Worm (Caenorhabditis elegans) whole organism, L1 larva: ENCODE measurements around the gene E02H1.6.
A peak's percentile ranks its signal among the peaks of the same experiment; 100 is the strongest.

Experiments used
- C04F5.9 ChIP-seq: sonication (generic microtip); optimal IDR thresholded peaks from 2 replicates; lab custom pipeline; 2016; ENCODE audit warnings: missing genetic modification characterization, missing compliant biosample characterization
- F16B12.6 ChIP-seq: fragments of 150-350 bp; optimal IDR thresholded peaks from 2 replicates; lab custom pipeline; 2014; ENCODE audit warnings: missing biosample characterization, missing genetic modification characterization
- ceh-63 ChIP-seq: fragments of 200-800 bp; sonication (Bioruptor generic); optimal IDR thresholded peaks from 2 replicates; lab custom pipeline; 2018; ENCODE audit warnings: mild to moderate bottlenecking, missing genetic modification characterization, missing compliant biosample characterization
- ceh-88 ChIP-seq: fragments of 200-800 bp; sonication (Bioruptor generic); IDR thresholded peaks from 2 replicates; pipeline ENCODE4 v1.3.6; 2022; ENCODE audit warnings: missing genetic modification characterization, missing compliant biosample characterization
- dpl-1 ChIP-seq, 3 experiments: fragments of 150-350 bp in 2 of 3; sonication (generic microtip) in 1 of 3; optimal IDR thresholded peaks; 2 replicates each; lab custom pipeline; 2014 to 2017; ENCODE audit warnings: missing biosample characterization in 3 of 3, missing genetic modification characterization in 3 of 3, missing genetic modification reagents in 3 of 3
- efl-1 ChIP-seq, 4 experiments: fragments of 150-350 bp; optimal IDR thresholded peaks in 3 of 4; peaks in 1 of 4; 1 replicate in 1 of 4; 2 replicates in 3 of 4; lab custom pipeline; 2014; ENCODE audit warnings: missing biosample characterization in 2 of 4, missing genetic modification characterization in 2 of 4, missing genetic modification reagents in 2 of 4
- elt-2 ChIP-seq: sonication (generic microtip); optimal IDR thresholded peaks from 2 replicates; lab custom pipeline; 2016; ENCODE audit warnings: missing genetic modification characterization, mild to moderate bottlenecking, inconsistent platforms, missing compliant biosample characterization, missing genetic modification reagents
- ets-5 ChIP-seq: fragments of 200-800 bp; sonication (Bioruptor generic); IDR thresholded peaks from 2 replicates; pipeline ENCODE4 v1.3.6; 2022; ENCODE audit warnings: missing genetic modification characterization, missing compliant biosample characterization
- fkh-4 ChIP-seq: sonication (generic microtip); optimal IDR thresholded peaks from 2 replicates; lab custom pipeline; 2016; ENCODE audit warnings: missing compliant biosample characterization, missing genetic modification characterization, borderline replicate concordance
- fkh-8 ChIP-seq: sonication (generic microtip); optimal IDR thresholded peaks from 2 replicates; lab custom pipeline; 2016; ENCODE audit warnings: mild to moderate bottlenecking, missing genetic modification characterization, missing compliant biosample characterization
- fos-1 ChIP-seq: fragments of 150-350 bp; optimal IDR thresholded peaks from 2 replicates; lab custom pipeline; 2014; ENCODE audit warnings: missing biosample characterization, missing genetic modification characterization
- grh-1 ChIP-seq: fragments of 200-800 bp; sonication (Bioruptor generic); IDR thresholded peaks from 2 replicates; pipeline ENCODE4 v1.3.6; 2022; ENCODE audit warnings: missing genetic modification reagents, missing genetic modification characterization, missing compliant biosample characterization
- hlh-4 ChIP-seq: sonication (generic microtip); optimal IDR thresholded peaks from 2 replicates; lab custom pipeline; 2016; ENCODE audit warnings: mild to moderate bottlenecking, missing genetic modification characterization, missing compliant biosample characterization
- hpl-2 ChIP-seq: fragments of 150-350 bp; optimal IDR thresholded peaks from 2 replicates; lab custom pipeline; 2014; ENCODE audit warnings: missing biosample characterization, missing genetic modification reagents, missing genetic modification characterization
- jun-1 ChIP-seq: fragments of 150-350 bp; optimal IDR thresholded peaks from 2 replicates; lab custom pipeline; 2014; ENCODE audit warnings: missing biosample characterization, missing genetic modification reagents, missing genetic modification characterization
- lin-14 ChIP-seq: fragments of 200-800 bp; sonication (Bioruptor generic); optimal IDR thresholded peaks from 2 replicates; lab custom pipeline; 2018; ENCODE audit warnings: mild to moderate bottlenecking, missing genetic modification characterization, moderate library complexity, missing compliant biosample characterization
- lin-15B ChIP-seq: fragments of 150-350 bp; sonication (generic microtip); optimal IDR thresholded peaks from 3 replicates; lab custom pipeline; 2014; ENCODE audit warnings: missing biosample characterization, missing genetic modification characterization
- lin-35 ChIP-seq, 2 experiments: fragments of 150-350 bp; optimal IDR thresholded peaks; 2 replicates each; lab custom pipeline; 2014; ENCODE audit warnings: missing biosample characterization in 2 of 2, missing genetic modification characterization in 2 of 2, missing genetic modification reagents in 2 of 2
- lin-39 ChIP-seq: fragments of 150-350 bp; optimal IDR thresholded peaks from 2 replicates; lab custom pipeline; 2014; ENCODE audit warnings: missing biosample characterization, missing genetic modification reagents, missing genetic modification characterization
- lir-3 ChIP-seq: sonication (generic microtip); optimal IDR thresholded peaks from 2 replicates; lab custom pipeline; 2016; ENCODE audit warnings: mild to moderate bottlenecking, missing genetic modification characterization, moderate library complexity, missing compliant biosample characterization; ENCODE audit not compliant: poor library complexity
- lsy-2 ChIP-seq, 2 experiments: fragments of 150-350 bp; optimal IDR thresholded peaks; 2 replicates each; lab custom pipeline; 2014; ENCODE audit warnings: missing biosample characterization in 2 of 2, missing genetic modification characterization in 2 of 2
- mab-9 ChIP-seq: fragments of 200-800 bp; sonication (Bioruptor generic); IDR thresholded peaks from 2 replicates; pipeline ENCODE4 v1.3.6; 2022; ENCODE audit warnings: missing genetic modification reagents, missing genetic modification characterization, missing compliant biosample characterization
- mef-2 ChIP-seq: fragments of 150-350 bp; optimal IDR thresholded peaks from 2 replicates; lab custom pipeline; 2014; ENCODE audit warnings: missing biosample characterization, missing genetic modification characterization
- mep-1 ChIP-seq: fragments of 150-350 bp; optimal IDR thresholded peaks from 2 replicates; lab custom pipeline; 2014; ENCODE audit warnings: missing biosample characterization, missing genetic modification characterization
- nhr-11 ChIP-seq: fragments of 150-350 bp; optimal IDR thresholded peaks from 2 replicates; lab custom pipeline; 2014; ENCODE audit warnings: missing biosample characterization, missing genetic modification characterization
- nhr-19 ChIP-seq: fragments of 200-800 bp; sonication (Bioruptor generic); conservative IDR thresholded peaks from 2 replicates; pipeline ENCODE4 v1.3.6; 2022; ENCODE audit warnings: missing genetic modification characterization, missing compliant biosample characterization
- nhr-20 ChIP-seq: sonication (generic microtip); optimal IDR thresholded peaks from 2 replicates; lab custom pipeline; 2016; ENCODE audit warnings: mild to moderate bottlenecking, missing genetic modification characterization, missing compliant biosample characterization
- nhr-237 ChIP-seq: fragments of 150-350 bp; optimal IDR thresholded peaks from 2 replicates; lab custom pipeline; 2014; ENCODE audit warnings: missing biosample characterization, missing genetic modification characterization
- nhr-28 ChIP-seq: fragments of 150-350 bp; optimal IDR thresholded peaks from 2 replicates; lab custom pipeline; 2014; ENCODE audit warnings: missing biosample characterization, missing genetic modification characterization
- nhr-47 ChIP-seq: sonication (generic microtip); optimal IDR thresholded peaks from 2 replicates; lab custom pipeline; 2016; ENCODE audit warnings: mild to moderate bottlenecking, missing genetic modification characterization, moderate library complexity, missing compliant biosample characterization
- nhr-71 ChIP-seq: sonication (generic microtip); optimal IDR thresholded peaks from 2 replicates; lab custom pipeline; 2016; ENCODE audit warnings: mild to moderate bottlenecking, missing genetic modification characterization, moderate library complexity, missing compliant biosample characterization
- nhr-76 ChIP-seq: sonication (generic microtip); optimal IDR thresholded peaks from 2 replicates; lab custom pipeline; 2017; ENCODE audit warnings: missing biosample characterization, missing genetic modification characterization
- nhr-77 ChIP-seq: fragments of 150-350 bp; optimal IDR thresholded peaks from 2 replicates; lab custom pipeline; 2014; ENCODE audit warnings: missing biosample characterization, missing genetic modification characterization
- nhr-85 ChIP-seq: sonication (generic microtip); peaks from one replicate; lab custom pipeline; 2016; ENCODE audit warnings: missing genetic modification characterization, inconsistent platforms, missing compliant biosample characterization
- nhr-90 ChIP-seq: sonication (generic microtip); optimal IDR thresholded peaks from 2 replicates; lab custom pipeline; 2016; ENCODE audit warnings: mild to moderate bottlenecking, missing genetic modification characterization, missing compliant biosample characterization; ENCODE audit not compliant: poor library complexity
- pag-3 ChIP-seq: sonication (generic microtip); optimal IDR thresholded peaks from 2 replicates; lab custom pipeline; 2017; ENCODE audit warnings: missing genetic modification characterization, mild to moderate bottlenecking, missing compliant biosample characterization, antibody characterized with exemption, borderline replicate concordance; ENCODE audit not compliant: insufficient read depth
- pqm-1 ChIP-seq: sonication (generic microtip); optimal IDR thresholded peaks from 3 replicates; lab custom pipeline; 2017; ENCODE audit warnings: missing biosample characterization, missing genetic modification characterization
- rnt-1 ChIP-seq: sonication (generic microtip); optimal IDR thresholded peaks from 2 replicates; lab custom pipeline; 2016; ENCODE audit warnings: mild to moderate bottlenecking, missing genetic modification characterization, moderate library complexity, missing compliant biosample characterization
- skn-1 ChIP-seq: fragments of 150-350 bp; optimal IDR thresholded peaks from 2 replicates; lab custom pipeline; 2014; ENCODE audit warnings: missing biosample characterization, missing genetic modification characterization
- snu-23 ChIP-seq: sonication (generic microtip); optimal IDR thresholded peaks from 2 replicates; lab custom pipeline; 2016; ENCODE audit warnings: missing genetic modification characterization, missing compliant biosample characterization
- sox-4 ChIP-seq: sonication (generic microtip); optimal IDR thresholded peaks from 2 replicates; lab custom pipeline; 2016; ENCODE audit warnings: missing genetic modification characterization, missing compliant biosample characterization
- sptf-1 ChIP-seq: fragments of 150-350 bp; optimal IDR thresholded peaks from 2 replicates; lab custom pipeline; 2014; ENCODE audit warnings: missing biosample characterization, missing genetic modification characterization
- unc-130 ChIP-seq: fragments of 150-350 bp; optimal IDR thresholded peaks from 2 replicates; lab custom pipeline; 2017; ENCODE audit warnings: missing biosample characterization, missing genetic modification characterization, inconsistent platforms
- unc-86 ChIP-seq: sonication (generic microtip); optimal IDR thresholded peaks from 2 replicates; lab custom pipeline; 2016; ENCODE audit warnings: missing genetic modification characterization, missing compliant biosample characterization
- unc-98 ChIP-seq: fragments of 200-800 bp; sonication (Bioruptor generic); IDR thresholded peaks from 2 replicates; pipeline ENCODE4 v1.3.6; 2022; ENCODE audit warnings: missing genetic modification characterization, missing compliant biosample characterization
- zag-1 ChIP-seq: fragments of 150-350 bp; optimal IDR thresholded peaks from 2 replicates; lab custom pipeline; 2014; ENCODE audit warnings: missing biosample characterization, missing genetic modification characterization
- zip-4 ChIP-seq: fragments of 200-800 bp; sonication (Bioruptor generic); optimal IDR thresholded peaks from 2 replicates; lab custom pipeline; 2018; ENCODE audit warnings: mild to moderate bottlenecking, missing genetic modification characterization, moderate library complexity, missing compliant biosample characterization
- ztf-11 ChIP-seq, 2 experiments: sonication (generic microtip); optimal IDR thresholded peaks; 2 replicates each; lab custom pipeline; 2016 to 2017; ENCODE audit warnings: missing genetic modification characterization in 2 of 2, missing biosample characterization in 1 of 2, missing compliant biosample characterization in 1 of 2
- ztf-4 ChIP-seq: fragments of 150-350 bp; optimal IDR thresholded peaks from 2 replicates; lab custom pipeline; 2014; ENCODE audit warnings: missing biosample characterization, missing genetic modification characterization

The E02H1.6 gene

DNA sequence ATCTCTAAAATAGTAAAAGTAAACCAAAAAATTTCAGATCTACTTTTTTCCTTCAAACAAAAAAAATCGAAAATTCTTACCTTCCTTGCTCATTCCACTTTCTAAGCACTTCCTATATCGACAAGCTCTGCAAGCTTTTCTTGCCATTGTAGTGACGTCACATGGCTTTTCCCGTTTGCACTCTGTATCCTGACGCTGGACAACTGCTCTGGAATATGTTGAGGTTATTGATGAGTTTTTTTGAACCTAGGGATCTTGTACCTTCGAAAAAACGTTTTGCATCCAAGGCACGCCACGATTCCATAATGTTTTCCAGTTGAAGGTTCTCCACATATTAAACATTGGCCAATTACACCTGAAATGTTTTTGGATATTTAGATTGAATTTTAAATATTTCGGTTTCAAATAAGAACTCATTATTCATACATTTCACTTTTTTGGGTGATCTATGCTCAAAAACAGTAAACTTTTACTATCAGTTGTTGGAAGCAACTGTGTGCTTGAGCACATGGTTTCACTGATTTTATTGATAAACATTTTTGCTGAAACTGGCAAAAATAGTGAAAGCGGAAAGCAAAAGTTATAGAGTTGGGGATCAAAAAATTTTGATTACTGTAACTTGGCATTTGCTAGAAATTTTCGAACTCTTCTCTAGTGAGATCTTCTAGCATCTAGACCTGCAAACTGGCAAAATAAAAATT lies 3.7 kb downstream of the E02H1.6 start:
- no peak for TF ChIP-seq lir-3
- peak; percentile 25 for TF ChIP-seq lin-14 (GFP tag; lab: Kevin White, UChicago)
- TF ChIP-seq pqm-1 = no peak
- peak; percentile 36 for TF ChIP-seq lin-39 (tag; lab: Kevin White, UChicago)
- TF ChIP-seq lin-35 (GFP tag; optimal IDR thresholded peaks at IDR 0.05; lab: Kevin White, UChicago) = peak in 1 of 2 experiments; percentile 11
- TF ChIP-seq sptf-1 (tag; lab: Kevin White, UChicago) = no peak
- TF ChIP-seq nhr-28 (tag; lab: Kevin White, UChicago) = no peak
- TF ChIP-seq ztf-11 (tag; optimal IDR thresholded peaks at IDR 0.05; lab: Kevin White, UChicago) = no peak
- TF ChIP-seq nhr-11 = peak; percentile 46
- TF ChIP-seq C04F5.9 (tag; lab: Kevin White, UChicago) = no peak
- no peak for TF ChIP-seq zag-1
- no peak for TF ChIP-seq lsy-2 (tag; optimal IDR thresholded peaks at IDR 0.05; lab: Kevin White, UChicago)
- TF ChIP-seq snu-23 (GFP tag; lab: Kevin White, UChicago) = peak; percentile 9
- TF ChIP-seq ets-5 = no peak
- no peak for TF ChIP-seq nhr-237 (tag; lab: Kevin White, UChicago)
- TF ChIP-seq nhr-20 (tag; lab: Kevin White, UChicago) = no peak
- no peak for TF ChIP-seq unc-98
- peak; percentile 59 for TF ChIP-seq rnt-1
- no peak for TF ChIP-seq lin-15B (tag; lab: Kevin White, UChicago)
- peak; percentile 36 for TF ChIP-seq ztf-4 (tag; lab: Kevin White, UChicago)
- TF ChIP-seq ceh-63 (GFP tag; lab: Kevin White, UChicago) = no peak
- peak; percentile 43 for TF ChIP-seq elt-2 (tag; lab: Kevin White, UChicago)
- no peak for TF ChIP-seq F16B12.6 (tag; lab: Kevin White, UChicago)
- no peak for TF ChIP-seq fkh-8
- TF ChIP-seq unc-86 (tag; lab: Kevin White, UChicago) = no peak
- no peak for TF ChIP-seq skn-1 (tag; lab: Kevin White, UChicago)
- no peak for TF ChIP-seq hpl-2 (GFP tag; lab: Kevin White, UChicago)
- TF ChIP-seq efl-1 (optimal IDR thresholded peaks at IDR 0.05; lab: Kevin White, UChicago) = no peak
- TF ChIP-seq efl-1 (GFP tag; optimal IDR thresholded peaks at IDR 0.05 in 1 of 2; lab: Kevin White, UChicago) = peak in 1 of 2 experiments; percentile 37
- peak; percentile 46 for TF ChIP-seq nhr-71 (tag; lab: Kevin White, UChicago)
- peak; percentile 35 for TF ChIP-seq nhr-19
- TF ChIP-seq nhr-76 (tag; lab: Kevin White, UChicago) = no peak

DNA sequence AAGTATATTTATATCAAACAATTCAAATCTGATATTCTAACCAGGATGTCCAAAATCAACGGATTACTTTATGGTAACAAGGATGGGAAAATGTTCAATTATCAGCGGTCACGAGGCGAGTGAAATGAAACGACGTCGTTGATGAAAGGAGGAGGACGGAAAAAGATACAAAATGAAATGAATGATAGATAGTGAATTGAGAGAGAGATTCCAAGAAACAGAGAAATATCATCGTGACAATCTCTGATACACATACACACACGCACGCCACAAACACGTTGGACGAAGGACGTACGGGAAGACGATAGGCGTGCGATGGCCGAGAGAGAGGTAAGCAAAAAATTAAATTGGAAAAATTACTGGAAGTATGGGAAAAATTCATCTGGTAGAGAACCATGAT lies 4.6 kb downstream of the E02H1.6 start:
- TF ChIP-seq ceh-88 (GFP tag; lab: Robert Waterston, UW) (0 out of 2 replicates have a peak, but pooled peaks have one; percentile 20), unc-130 (tag; lab: Kevin White, UChicago) (peak; percentile 94), rnt-1 (peak; percentile 67), hlh-4 (tag; lab: Kevin White, UChicago) (no peak), skn-1 (tag; lab: Kevin White, UChicago) (no peak), nhr-47 (tag; lab: Kevin White, UChicago) (peak; percentile 74), nhr-77 (tag; lab: Kevin White, UChicago) (no peak), grh-1 (GFP tag; lab: Robert Waterston, UW) (peak; percentile 55), lin-35 (GFP tag; optimal IDR thresholded peaks at IDR 0.05; lab: Kevin White, UChicago) (peak; percentile 33 to 73), lir-3 (peak; percentile 63), mef-2 (tag; lab: Kevin White, UChicago) (peak; percentile 27), lin-39 (tag; lab: Kevin White, UChicago) (peak; percentile 70), sox-4 (tag; lab: Kevin White, UChicago) (no peak), pag-3 (tag; lab: Kevin White, UChicago) (no peak), zip-4 (GFP tag; lab: Kevin White, UChicago) (peak; percentile 7), F16B12.6 (tag; lab: Kevin White, UChicago) (no peak), fkh-4 (no peak), fos-1 (tag; lab: Kevin White, UChicago) (peak; percentile 22), snu-23 (GFP tag; lab: Kevin White, UChicago) (peak; percentile 88), dpl-1 (GFP tag; optimal IDR thresholded peaks at IDR 0.05; lab: Kevin White, UChicago) (peak; percentile 24 to 54 (median 39)), jun-1 (tag; lab: Kevin White, UChicago) (peak; percentile 27), lsy-2 (tag; optimal IDR thresholded peaks at IDR 0.05; lab: Kevin White, UChicago) (peak; percentile 68 to 74), nhr-85 (tag; lab: Kevin White, UChicago) (peak; percentile 98), nhr-90 (peak; percentile 87), mep-1 (tag; lab: Kevin White, UChicago) (peak; percentile 83), efl-1 (optimal IDR thresholded peaks at IDR 0.05; lab: Kevin White, UChicago) (peak; percentile 25 to 52), efl-1 (GFP tag; optimal IDR thresholded peaks at IDR 0.05 in 1 of 2; lab: Kevin White, UChicago) (no peak), mab-9 (GFP tag; lab: Robert Waterston, UW) (0 out of 2 replicates have a peak, but pooled peaks have one; percentile 21), nhr-19 (peak; percentile 94)
